Worm (Caenorhabditis elegans) whole organism, early embryonic: ENCODE measurements around the gene srh-140.

Experiments used
- B0310.2 ChIP-seq: sonication (generic microtip); optimal IDR thresholded peaks from 2 replicates; lab custom pipeline; 2016; ENCODE audit warnings: mild to moderate bottlenecking, missing genetic modification characterization, missing compliant biosample characterization
- F13C5.2 ChIP-seq: sonication (generic microtip); optimal IDR thresholded peaks from 2 replicates; lab custom pipeline; 2017; ENCODE audit warnings: mild to moderate bottlenecking, missing genetic modification characterization, inconsistent platforms, missing compliant biosample characterization
- aly-1 ChIP-seq: sonication (generic microtip); optimal IDR thresholded peaks from 2 replicates; lab custom pipeline; 2016; ENCODE audit warnings: missing genetic modification characterization, missing compliant biosample characterization
- ama-1 ChIP-seq: fragments of 150-350 bp; optimal IDR thresholded peaks from 2 replicates; lab custom pipeline; 2014
- ceh-13 ChIP-seq: fragments of 200-800 bp; sonication (Bioruptor generic); optimal IDR thresholded peaks from 2 replicates; lab custom pipeline; 2018; ENCODE audit warnings: mild to moderate bottlenecking, missing genetic modification characterization, missing compliant biosample characterization
- ceh-36 ChIP-seq: sonication (generic microtip); optimal IDR thresholded peaks from 2 replicates; lab custom pipeline; 2016; ENCODE audit warnings: missing genetic modification characterization, inconsistent platforms, missing compliant biosample characterization
- ets-7 ChIP-seq: sonication (generic microtip); optimal IDR thresholded peaks from 2 replicates; lab custom pipeline; 2016; ENCODE audit warnings: missing genotype, missing genetic modification characterization, missing compliant biosample characterization
- flt-1 ChIP-seq: fragments of 200-800 bp; sonication (Bioruptor generic); IDR thresholded peaks from 2 replicates; pipeline ENCODE4 v1.3.6; 2022; ENCODE audit warnings: missing genetic modification characterization, missing compliant biosample characterization
- hmbx-1 ChIP-seq: sonication (generic microtip); optimal IDR thresholded peaks from 2 replicates; lab custom pipeline; 2016; ENCODE audit warnings: mild to moderate bottlenecking, missing genetic modification characterization, missing compliant biosample characterization
- hmg-4 ChIP-seq: fragments of 200-800 bp; sonication (Bioruptor generic); optimal IDR thresholded peaks from 2 replicates; lab custom pipeline; 2018; ENCODE audit warnings: mild to moderate bottlenecking, missing genetic modification characterization, missing compliant biosample characterization
- hnd-1 ChIP-seq: sonication (generic microtip); optimal IDR thresholded peaks from 2 replicates; lab custom pipeline; 2016; ENCODE audit warnings: missing genetic modification characterization, missing compliant biosample characterization
- pes-1 ChIP-seq: fragments of 200-800 bp; sonication (Bioruptor generic); IDR thresholded peaks from 2 replicates; pipeline ENCODE4 v1.3.6; 2022; ENCODE audit warnings: missing genetic modification reagents, missing genetic modification characterization, missing compliant biosample characterization
- scrt-1 ChIP-seq: fragments of 200-800 bp; sonication (Bioruptor generic); IDR thresholded peaks from 2 replicates; pipeline ENCODE4 v1.3.6; 2022; ENCODE audit warnings: missing genetic modification characterization, missing compliant biosample characterization
- sea-1 ChIP-seq: fragments of 200-800 bp; sonication (Bioruptor generic); conservative IDR thresholded peaks from 2 replicates; pipeline ENCODE4 v1.3.6; 2022; ENCODE audit warnings: missing genetic modification characterization, missing compliant biosample characterization
- tbx-11 ChIP-seq: fragments of 200-800 bp; sonication (Bioruptor generic); IDR thresholded peaks from 2 replicates; pipeline ENCODE4 v1.3.6; 2022; ENCODE audit warnings: missing genetic modification characterization, missing compliant biosample characterization
- tbx-37 ChIP-seq: fragments of 200-800 bp; sonication (Bioruptor generic); conservative IDR thresholded peaks from 2 replicates; pipeline ENCODE4 v1.3.6; 2022; ENCODE audit warnings: missing genetic modification reagents, missing genetic modification characterization, missing compliant biosample characterization
- tra-4 ChIP-seq: sonication (generic microtip); optimal IDR thresholded peaks from 2 replicates; lab custom pipeline; 2017; ENCODE audit warnings: missing genetic modification characterization, missing compliant biosample characterization

Gene srh-140

DNA sequence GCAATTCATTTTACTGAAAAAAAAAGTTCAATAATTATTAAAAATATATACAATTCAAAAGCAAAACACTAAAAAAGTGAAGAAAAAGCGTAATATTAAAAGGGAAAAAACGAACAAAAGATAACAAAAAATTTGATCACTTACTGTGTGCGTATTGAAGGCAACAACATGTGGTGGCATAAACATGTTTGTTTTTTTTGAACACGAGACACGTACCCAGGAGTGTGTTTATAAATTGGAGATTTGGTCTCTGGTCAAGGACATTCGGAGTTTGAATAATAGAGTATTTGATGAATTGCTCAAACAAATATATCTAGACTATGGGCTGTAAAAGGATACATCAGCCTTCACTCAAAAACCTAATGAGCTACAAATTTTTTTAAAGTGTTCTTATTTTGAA, 6.4 kb upstream of the srh-140 start:
- TF ChIP-seq hmbx-1 (tag; lab: Kevin White, UChicago) = no peak
- TF ChIP-seq flt-1 (GFP tag; lab: Robert Waterston, UW) = no peak
- TF ChIP-seq ceh-13 (GFP tag; lab: Kevin White, UChicago) = no peak
- TF ChIP-seq ceh-36 (tag; lab: Kevin White, UChicago) = no peak
- no peak for TF ChIP-seq hmg-4
- no peak for TF ChIP-seq scrt-1 (GFP tag; lab: Robert Waterston, UW)

DNA sequence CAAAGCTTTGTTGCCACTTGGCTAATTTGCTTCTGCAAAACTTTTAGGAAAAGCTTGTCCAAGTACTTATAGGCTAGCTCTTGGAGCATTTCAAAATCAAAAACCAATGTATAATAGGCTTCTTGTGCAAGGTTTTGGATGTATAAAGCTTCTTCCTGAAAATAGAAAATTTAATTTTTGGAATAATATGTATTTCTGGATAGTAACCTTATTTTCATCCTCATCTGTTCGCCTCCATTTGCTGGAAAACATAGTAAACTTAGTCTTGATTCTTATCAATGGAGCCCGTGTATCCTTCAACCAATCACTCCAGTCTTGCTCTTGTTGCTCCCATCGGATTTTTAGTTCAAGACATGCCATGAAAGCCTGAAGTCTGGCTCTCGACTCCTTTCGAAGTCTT, 5.3 kb upstream of the srh-140 start, which contains the start of gene Y6E2A.4:
Gene Y6E2A.4, minus strand, starts transcription at position 101 of the 400 bp plus-strand sequence.
- TF ChIP-seq B0310.2 (tag; lab: Kevin White, UChicago) = no peak
- no peak for TF ChIP-seq tbx-11
- no peak for TF ChIP-seq hnd-1 (tag; lab: Kevin White, UChicago)
- no peak for TF ChIP-seq ama-1 (lab: Kevin White, UChicago)
- no peak for TF ChIP-seq hmbx-1 (tag; lab: Kevin White, UChicago)
- TF ChIP-seq hmg-4 = no peak
- no peak for TF ChIP-seq aly-1
- no peak for TF ChIP-seq flt-1 (GFP tag; lab: Robert Waterston, UW)
- TF ChIP-seq ceh-13 (GFP tag; lab: Kevin White, UChicago) = no peak
- no peak for TF ChIP-seq pes-1 (GFP tag; lab: Robert Waterston, UW)
- TF ChIP-seq ceh-36 (tag; lab: Kevin White, UChicago) = no peak
- no peak for TF ChIP-seq scrt-1 (GFP tag; lab: Robert Waterston, UW)

DNA sequence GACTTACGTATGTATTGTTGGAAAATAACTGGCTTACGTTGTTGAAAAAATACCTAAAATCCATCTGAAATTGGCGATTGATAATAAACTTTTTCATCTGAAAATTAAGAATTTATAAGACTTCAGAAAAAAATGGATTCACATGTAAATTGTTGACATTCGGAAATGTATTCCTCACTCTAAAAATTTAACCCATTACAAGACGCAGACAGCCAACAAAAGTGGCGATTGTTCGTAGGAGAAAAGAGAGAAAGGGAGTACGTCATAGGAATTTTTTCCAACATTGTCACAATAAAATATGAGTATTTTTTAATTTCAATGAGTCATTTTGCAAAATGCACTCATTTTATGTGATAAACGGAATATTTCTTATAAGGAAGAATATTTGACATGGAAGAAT, 3.4 kb upstream of the srh-140 start, which contains the start of gene Y6E2A.5:
Gene Y6E2A.5, minus strand, starts transcription at position 101 of the 400 bp plus-strand sequence.
- TF ChIP-seq tra-4 (tag; lab: Kevin White, UChicago) (no peak), scrt-1 (GFP tag; lab: Robert Waterston, UW) (no peak), tbx-37 (GFP tag; lab: Robert Waterston, UW) (no peak), B0310.2 (tag; lab: Kevin White, UChicago) (no peak), ceh-36 (tag; lab: Kevin White, UChicago) (no peak), hnd-1 (tag; lab: Kevin White, UChicago) (no peak), hmbx-1 (tag; lab: Kevin White, UChicago) (no peak), pes-1 (GFP tag; lab: Robert Waterston, UW) (no peak), hmg-4 (no peak), ama-1 (lab: Kevin White, UChicago) (no peak), F13C5.2 (no peak), ceh-13 (GFP tag; lab: Kevin White, UChicago) (no peak), aly-1 (no peak), sea-1 (GFP tag; lab: Robert Waterston, UW) (no peak), tbx-11 (no peak), flt-1 (GFP tag; lab: Robert Waterston, UW) (no peak)

DNA sequence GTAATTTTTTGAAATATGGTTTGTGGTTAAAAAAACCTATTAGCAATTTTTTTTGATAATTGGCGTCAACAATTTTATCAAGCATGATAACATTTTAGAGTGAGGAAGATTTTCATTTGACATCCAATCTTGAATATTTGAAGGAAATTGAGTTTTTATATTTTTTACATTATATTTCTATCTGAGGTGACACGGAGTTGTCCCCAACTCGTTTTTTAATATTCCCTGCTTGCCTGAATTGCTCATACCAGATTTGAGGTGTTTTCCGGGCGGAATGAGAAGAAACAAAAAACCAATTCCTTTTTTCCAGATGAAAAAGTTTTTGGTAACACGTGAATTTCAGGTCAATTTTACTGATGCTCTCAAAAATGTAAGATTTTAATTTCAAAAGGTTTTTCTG, 2.4 kb upstream of the srh-140 start, which contains the start of gene Y6E2A.7:
Gene Y6E2A.7, plus strand, starts transcription at position 301 of the 400 bp plus-strand sequence.
- TF ChIP-seq pes-1 (GFP tag; lab: Robert Waterston, UW) (no peak), tra-4 (tag; lab: Kevin White, UChicago) (no peak), ceh-36 (tag; lab: Kevin White, UChicago) (no peak), hnd-1 (tag; lab: Kevin White, UChicago) (no peak), tbx-37 (GFP tag; lab: Robert Waterston, UW) (no peak), ceh-13 (GFP tag; lab: Kevin White, UChicago) (no peak), hmg-4 (no peak), flt-1 (GFP tag; lab: Robert Waterston, UW) (no peak), ama-1 (lab: Kevin White, UChicago) (no peak), F13C5.2 (no peak), sea-1 (GFP tag; lab: Robert Waterston, UW) (no peak), scrt-1 (GFP tag; lab: Robert Waterston, UW) (no peak), tbx-11 (no peak), aly-1 (no peak), hmbx-1 (tag; lab: Kevin White, UChicago) (no peak), ets-7 (no peak)

DNA sequence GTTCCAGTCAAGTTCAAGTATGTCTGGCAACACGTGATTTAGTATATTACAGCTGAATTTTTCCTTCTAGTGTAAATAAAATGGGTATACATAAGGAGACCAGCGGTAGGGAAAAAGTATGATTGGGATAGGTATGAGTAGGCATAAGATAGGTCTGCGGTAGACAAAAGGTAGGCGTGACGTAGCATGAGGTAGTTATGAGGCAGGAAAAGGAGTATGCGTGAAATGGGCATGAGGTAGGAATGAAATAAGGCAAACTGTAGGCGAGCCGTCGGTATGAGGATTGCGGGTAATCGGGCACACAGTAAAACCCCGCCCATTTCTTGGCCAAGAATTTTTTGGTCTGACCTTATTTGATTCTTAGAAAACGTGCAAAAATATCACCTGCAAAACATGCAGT, 557 bp upstream of the srh-140 start:
- TF ChIP-seq ceh-13 (GFP tag; lab: Kevin White, UChicago) (no peak), tra-4 (tag; lab: Kevin White, UChicago) (no peak), flt-1 (GFP tag; lab: Robert Waterston, UW) (no peak), ama-1 (lab: Kevin White, UChicago) (no peak), B0310.2 (tag; lab: Kevin White, UChicago) (no peak)

DNA sequence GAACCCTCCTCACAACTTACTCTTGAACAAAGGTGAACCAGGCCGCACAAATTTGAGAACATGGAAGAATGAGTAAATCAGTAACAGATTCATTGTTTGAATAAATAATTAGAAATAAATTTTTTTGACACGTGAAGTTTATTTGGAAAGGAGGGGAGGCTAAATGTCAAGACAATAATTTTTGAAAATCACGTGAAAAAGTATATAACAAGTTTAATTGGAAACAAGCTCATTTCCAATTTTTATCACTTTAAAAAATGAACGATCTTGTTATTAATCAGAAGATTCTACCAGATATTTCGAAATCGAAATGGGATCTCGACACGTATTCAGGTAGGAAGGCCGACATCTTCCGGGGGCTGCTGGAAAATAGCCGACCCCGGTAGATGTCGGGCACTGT, 4.6 kb downstream of the srh-140 start, which contains the start of the genes irld-57 and sfxn-1.3:
Gene irld-57, minus strand, starts transcription at position 101 of the 400 bp plus-strand sequence.
Gene sfxn-1.3, plus strand, starts transcription at position 232 of the 400 bp plus-strand sequence.
- TF ChIP-seq hnd-1 (tag; lab: Kevin White, UChicago) = no peak
- no peak for TF ChIP-seq tbx-11
- TF ChIP-seq pes-1 (GFP tag; lab: Robert Waterston, UW) = no peak
- no peak for TF ChIP-seq aly-1

DNA sequence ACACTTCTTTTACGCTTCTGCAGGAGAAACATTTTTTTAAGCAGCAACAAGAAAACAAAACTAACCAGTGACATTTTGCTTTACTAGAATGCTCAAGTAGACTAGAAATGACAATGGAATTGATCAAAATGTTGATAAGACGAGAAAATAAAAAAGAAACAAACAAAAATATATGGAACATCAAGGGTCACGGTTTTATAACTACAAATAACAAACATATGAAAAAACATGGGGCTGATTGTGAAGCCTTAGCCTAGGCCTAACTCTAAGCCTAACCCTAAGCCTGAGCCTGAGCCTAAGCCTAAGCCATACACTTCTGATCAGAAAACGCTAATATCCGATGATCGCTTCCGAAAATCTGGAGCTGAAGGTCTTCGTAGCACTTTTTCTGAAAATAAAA, 8.5 kb downstream of the srh-140 start, which contains the start of gene Y6E2A.10:
Gene Y6E2A.10, minus strand, starts transcription at position 101 of the 400 bp plus-strand sequence.
- no peak for TF ChIP-seq ama-1 (lab: Kevin White, UChicago)
- TF ChIP-seq sea-1 (GFP tag; lab: Robert Waterston, UW) = no peak
- no peak for TF ChIP-seq B0310.2 (tag; lab: Kevin White, UChicago)
- no peak for TF ChIP-seq ceh-13 (GFP tag; lab: Kevin White, UChicago)
- TF ChIP-seq tbx-11 = no peak
- TF ChIP-seq hnd-1 (tag; lab: Kevin White, UChicago) = no peak
- no peak for TF ChIP-seq scrt-1 (GFP tag; lab: Robert Waterston, UW)

DNA sequence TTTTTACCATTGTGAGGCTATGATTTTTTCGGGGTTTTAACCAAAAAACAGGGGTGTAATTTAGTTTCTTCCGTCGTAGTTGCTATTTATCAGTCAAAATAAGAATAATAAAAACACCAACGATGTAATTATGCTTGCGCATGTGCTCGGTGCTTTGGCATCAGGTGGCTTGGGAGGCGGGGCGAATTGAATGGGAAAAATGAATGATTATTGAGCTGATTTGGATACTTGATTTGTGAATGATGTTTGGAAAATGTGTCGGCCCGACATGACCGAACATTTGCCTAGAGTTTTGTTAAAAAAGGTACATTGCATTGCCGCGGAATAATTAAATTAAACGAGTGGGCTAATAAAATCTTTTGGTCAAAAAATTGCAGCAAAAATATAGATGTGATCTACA, 10.2 kb downstream of the srh-140 start, which contains the start of gene str-38:
Gene str-38, minus strand, starts transcription at position 101 of the 400 bp plus-strand sequence.
- TF ChIP-seq ama-1 (lab: Kevin White, UChicago) (no peak), hmg-4 (no peak), pes-1 (GFP tag; lab: Robert Waterston, UW) (no peak), tbx-37 (GFP tag; lab: Robert Waterston, UW) (no peak), ceh-36 (tag; lab: Kevin White, UChicago) (no peak), hnd-1 (tag; lab: Kevin White, UChicago) (no peak), F13C5.2 (no peak), tbx-11 (no peak), scrt-1 (GFP tag; lab: Robert Waterston, UW) (no peak)
